Fruit fly (Drosophila melanogaster) Kc167 (cell line): ENCODE measurements around the gene Afti.

Experiments
- Myc ChIP-seq: fragments of >200 bp; optimal IDR thresholded peaks from 2 replicates; lab custom pipeline; 2017; ENCODE audit warnings: missing external identifiers
- Sin3A ChIP-seq: fragments of >200 bp; optimal IDR thresholded peaks from 2 replicates; lab custom pipeline; 2018; ENCODE audit warnings: missing external identifiers
- h ChIP-seq: fragments of >200 bp; optimal IDR thresholded peaks from 3 replicates; lab custom pipeline; 2018; ENCODE audit warnings: missing external identifiers
- insv ChIP-seq: fragments of >200 bp; optimal IDR thresholded peaks from 3 replicates; lab custom pipeline; 2018; ENCODE audit warnings: missing external identifiers
- psq ChIP-seq: fragments of >200 bp; optimal IDR thresholded peaks from 2 replicates; lab custom pipeline; 2017; ENCODE audit warnings: missing external identifiers
- ttk ChIP-seq: sonication (Bioruptor generic); optimal IDR thresholded peaks from 2 replicates; lab custom pipeline; 2017; ENCODE audit warnings: missing external identifiers

The Afti gene

dm6 chr3R:14277894-14278522, 48.5 kb downstream of the Afti start:
- TF ChIP-seq ttk (lab: Kevin White, UChicago) (no peak), psq (lab: Kevin White, UChicago) (no peak), h (no peak), Myc (lab: Kevin White, UChicago) (no peak), Sin3A (lab: Kevin White, UChicago) (no peak), insv (lab: Kevin White, UChicago) (no peak)

dm6 chr3R:14275519-14276172, 50.8 kb downstream of the Afti start:
- TF ChIP-seq psq (lab: Kevin White, UChicago) (no peak), h (no peak), Sin3A (lab: Kevin White, UChicago) (no peak), Myc (lab: Kevin White, UChicago) (no peak), ttk (lab: Kevin White, UChicago) (no peak), insv (lab: Kevin White, UChicago) (no peak)
